Fruit fly (Drosophila melanogaster): ENCODE data around the gene Rbcn-3A.

Gene Rbcn-3A

dm6 chrX:6267187-6267711 lies 12.0 kb upstream of the Rbcn-3A start, which contains the start of gene schlank (continued):
- no peak for TF ChIP-seq CG3726 (GFP tag; IDR thresholded peaks at IDR 0.05)
- TF ChIP-seq CG10565 (GFP tag; optimal IDR thresholded peaks at IDR 0.05), result no peak
- TF ChIP-seq wor (GFP tag; IDR thresholded peaks at IDR 0.05), result no peak
- TF ChIP-seq maf-S (GFP tag; optimal IDR thresholded peaks at IDR 0.05), result peak; percentile 20
- TF ChIP-seq CG2120 (GFP tag; optimal IDR thresholded peaks at IDR 0.05), result peak; percentile 70
- TF ChIP-seq HHEX (GFP tag; optimal IDR thresholded peaks at IDR 0.05), result peak; percentile 12
- peak; percentile 91 for TF ChIP-seq row (GFP tag; IDR thresholded peaks at IDR 0.05)
- peak; percentile 27; the same call in 1 of the 2 replicates for TF ChIP-seq sob (GFP tag; IDR thresholded peaks at IDR 0.05)
- TF ChIP-seq CG17612 (GFP tag; IDR thresholded peaks at IDR 0.05), result peak; percentile 45; the same call in 1 of the 2 replicates
- TF ChIP-seq Trl (optimal IDR thresholded peaks at IDR 0.05), result no peak
- peak; percentile 51 for TF ChIP-seq Trl (GFP tag; optimal IDR thresholded peaks at IDR 0.05)
- no peak for TF ChIP-seq disco-r (GFP tag; optimal IDR thresholded peaks at IDR 0.05)
- TF ChIP-seq CG8944 (GFP tag; optimal IDR thresholded peaks at IDR 0.05), result peak; percentile 55
- TF ChIP-seq Ravus (GFP tag; IDR thresholded peaks at IDR 0.05), result 0 out of 2 replicates have a peak, but pooled peaks have one; percentile 8
- peak; percentile 51 for TF ChIP-seq zfh2 (GFP tag; optimal IDR thresholded peaks at IDR 0.05)
- TF ChIP-seq Hsf (GFP tag; optimal IDR thresholded peaks at IDR 0.05), result peak; percentile 62
- TF ChIP-seq CG3847 (GFP tag; IDR thresholded peaks at IDR 0.05), result peak; percentile 25; the same call in 1 of the 2 replicates
- peak; percentile 36 for TF ChIP-seq sug (tag; optimal IDR thresholded peaks at IDR 0.05)
- peak; percentile 36 for TF ChIP-seq CG15696 (tag; optimal IDR thresholded peaks at IDR 0.05)
- no peak for TF ChIP-seq CG7271 (tag; optimal IDR thresholded peaks at IDR 0.05)
- TF ChIP-seq HLH54F (GFP tag; optimal IDR thresholded peaks at IDR 0.05), result peak; percentile 67
- peak; percentile 55 for TF ChIP-seq az2 (GFP tag; optimal IDR thresholded peaks at IDR 0.05)
- TF ChIP-seq CG4424 (GFP tag; optimal IDR thresholded peaks at IDR 0.05), result peak; percentile 30
- TF ChIP-seq Ptx1 (GFP tag; IDR thresholded peaks at IDR 0.05), result peak; percentile 77
- peak; percentile 30; the same call in 1 of the 3 replicates for TF ChIP-seq ase (GFP tag; IDR thresholded peaks at IDR 0.05)
- peak; percentile 44 for TF ChIP-seq Myb (GFP tag; optimal IDR thresholded peaks at IDR 0.05)
- peak; percentile 24 for TF ChIP-seq repo (GFP tag; optimal IDR thresholded peaks at IDR 0.05)
- TF ChIP-seq Hr39 (optimal IDR thresholded peaks at IDR 0.05), result no peak
- peak; percentile 64 for TF ChIP-seq Xbp1 (GFP tag; optimal IDR thresholded peaks at IDR 0.05)
- no peak for TF ChIP-seq CG1832 (GFP tag; optimal IDR thresholded peaks at IDR 0.05)
- TF ChIP-seq seq (GFP tag; IDR thresholded peaks at IDR 0.05), result peak; percentile 52; the same call in 1 of the 2 replicates
- TF ChIP-seq twi (tag; optimal IDR thresholded peaks at IDR 0.05), result no peak
- peak; percentile 71 for TF ChIP-seq CG17361 (GFP tag; IDR thresholded peaks at IDR 0.05)
- TF ChIP-seq CG17568 (GFP tag; optimal IDR thresholded peaks at IDR 0.05), result no peak
- TF ChIP-seq nmo (GFP tag; optimal IDR thresholded peaks at IDR 0.05), result peak; percentile 45
- TF ChIP-seq slp2 (GFP tag; optimal IDR thresholded peaks at IDR 0.05), result peak; percentile 42
- TF ChIP-seq CG10462 (GFP tag; optimal IDR thresholded peaks at IDR 0.05), result peak; percentile 26
- peak; percentile 60 for TF ChIP-seq NC2β (GFP tag; optimal IDR thresholded peaks at IDR 0.05)
- peak; percentile 46; the same call in 1 of the 2 replicates for TF ChIP-seq Xrp1 (GFP tag; IDR thresholded peaks at IDR 0.05)
- peak; percentile 23 for TF ChIP-seq CG13894 (tag; optimal IDR thresholded peaks at IDR 0.05)
- peak; percentile 46 for TF ChIP-seq CG8290 (GFP tag; optimal IDR thresholded peaks at IDR 0.05)
- TF ChIP-seq CG8290 (tag; optimal IDR thresholded peaks at IDR 0.05), result peak in 1 of 2 experiments; percentile 72
- TF ChIP-seq CG15269 (tag; optimal IDR thresholded peaks at IDR 0.05), result no peak
- TF ChIP-seq Poxn (GFP tag; IDR thresholded peaks at IDR 0.05), result no peak
- TF ChIP-seq CG32767 (GFP tag; IDR thresholded peaks at IDR 0.05), result no peak
- peak in 1 of 3 experiments; percentile 19 for TF ChIP-seq Stat92E (GFP tag; optimal IDR thresholded peaks at IDR 0.05)
- peak; percentile 49 for TF ChIP-seq CG10543 (GFP tag; optimal IDR thresholded peaks at IDR 0.05)
- TF ChIP-seq dmrt11E (tag; optimal IDR thresholded peaks at IDR 0.05), result peak; percentile 21
- peak; percentile 27 for TF ChIP-seq CG12155 (GFP tag; optimal IDR thresholded peaks at IDR 0.05)
- TF ChIP-seq CG3281 (GFP tag; optimal IDR thresholded peaks at IDR 0.05), result no peak
- TF ChIP-seq Optix (GFP tag; IDR thresholded peaks at IDR 0.05), result peak; percentile 63; the same call in 2 of the 3 replicates
- TF ChIP-seq CG18599 (GFP tag; optimal IDR thresholded peaks at IDR 0.05), result peak; percentile 6
